Worm (Caenorhabditis elegans) whole organism, young adult: ENCODE data around the gene usp-46.

Source experiments
- D2030.7 ChIP-seq: fragments of 200-800 bp; sonication (Bioruptor generic); IDR thresholded peaks from 2 replicates; pipeline ENCODE4 v1.3.6; 2022; ENCODE audit warnings: missing genetic modification reagents, missing genetic modification characterization, missing compliant biosample characterization
- F10E7.11 ChIP-seq: sonication (generic microtip); optimal IDR thresholded peaks from 2 replicates; lab custom pipeline; 2017; ENCODE audit warnings: mild to moderate bottlenecking, missing genetic modification characterization, moderate library complexity, missing compliant biosample characterization
- T26A5.8 ChIP-seq: sonication (generic microtip); optimal IDR thresholded peaks from 2 replicates; lab custom pipeline; 2016; ENCODE audit warnings: missing genetic modification characterization, missing compliant biosample characterization
- ceh-27 ChIP-seq: fragments of 200-800 bp; sonication (Bioruptor generic); optimal IDR thresholded peaks from 2 replicates; lab custom pipeline; 2018; ENCODE audit warnings: mild to moderate bottlenecking, missing genetic modification characterization, moderate library complexity, missing compliant biosample characterization
- hmg-1.2 ChIP-seq: fragments of 200-800 bp; sonication (Bioruptor generic); IDR thresholded peaks from 2 replicates; pipeline ENCODE4 v1.3.6; 2022; ENCODE audit warnings: missing genetic modification reagents, missing genetic modification characterization, missing compliant biosample characterization
- lin-35 ChIP-seq, 3 experiments: fragments of 150-350 bp in 2 of 3; sonication (generic microtip) in 1 of 3; optimal IDR thresholded peaks; 2 replicates each; lab custom pipeline; 2014 to 2018; ENCODE audit warnings: missing biosample characterization in 3 of 3, missing genetic modification characterization in 3 of 3, missing genetic modification reagents in 3 of 3
- mcd-1 ChIP-seq: fragments of 200-800 bp; sonication (Bioruptor generic); IDR thresholded peaks from 2 replicates; pipeline ENCODE4 v1.3.6; 2022; ENCODE audit warnings: missing genetic modification reagents, missing genetic modification characterization, missing compliant biosample characterization
- repo-1 ChIP-seq: sonication (generic microtip); optimal IDR thresholded peaks from 2 replicates; lab custom pipeline; 2017; ENCODE audit warnings: mild to moderate bottlenecking, missing genetic modification characterization, missing compliant biosample characterization
- snpc-4 ChIP-seq, 5 experiments: fragments of 150-350 bp in 1 of 5; sonication (generic microtip) in 4 of 5; optimal IDR thresholded peaks; 2 replicates each; lab custom pipeline; 2014 to 2018; ENCODE audit warnings: missing genetic modification characterization in 5 of 5, missing biosample characterization in 3 of 5, antibody characterized with exemption in 2 of 5, mild to moderate bottlenecking in 2 of 5, missing compliant biosample characterization in 2 of 5, missing genotype in 2 of 5, moderate library complexity in 2 of 5, missing genetic modification reagents in 1 of 5
- unc-130 ChIP-seq: sonication (generic microtip); optimal IDR thresholded peaks from 2 replicates; lab custom pipeline; 2016; ENCODE audit warnings: missing genetic modification reagents, missing genetic modification characterization, missing compliant biosample characterization
- unc-62 ChIP-seq: fragments of 150-350 bp; optimal IDR thresholded peaks from 2 replicates; lab custom pipeline; 2014; ENCODE audit warnings: missing biosample characterization, missing genetic modification reagents, missing genetic modification characterization

ce11 chrIII:9786776-9787175 lies 10.4 kb downstream of the usp-46 start:
- no peak for TF ChIP-seq F10E7.11 (tag; lab: Kevin White, UChicago)
- no peak for TF ChIP-seq unc-62 (GFP tag; lab: Kevin White, UChicago)
- TF ChIP-seq mcd-1 (GFP tag; lab: Robert Waterston, UW) = no peak
- TF ChIP-seq ceh-27 (GFP tag; lab: Kevin White, UChicago) = no peak
- TF ChIP-seq D2030.7 (GFP tag; lab: Robert Waterston, UW) = no peak
- TF ChIP-seq unc-130 (GFP tag; lab: Kevin White, UChicago) = no peak
- TF ChIP-seq lin-35 (GFP tag; optimal IDR thresholded peaks at IDR 0.05; lab: Kevin White, UChicago) = no peak
- no peak for TF ChIP-seq repo-1 (tag; lab: Kevin White, UChicago)
- TF ChIP-seq snpc-4 (GFP tag; optimal IDR thresholded peaks at IDR 0.05; lab: Kevin White, UChicago) = no peak
- no peak for TF ChIP-seq snpc-4 (tag; optimal IDR thresholded peaks at IDR 0.05; lab: Kevin White, UChicago)
- no peak for TF ChIP-seq hmg-1.2
- TF ChIP-seq T26A5.8 (tag; lab: Kevin White, UChicago) = no peak
